Fruit fly (Drosophila melanogaster) whole organism, embryonic: ENCODE results near the gene CG14903.
A peak's percentile ranks its signal among the peaks of the same experiment; 100 is the strongest.

Experiments used
- Asciz ChIP-seq: fragments of 200-800 bp; sonication (Bioruptor generic); optimal IDR thresholded peaks from 2 replicates; lab custom pipeline; 2017; ENCODE audit warnings: missing biosample characterization, mild to moderate bottlenecking, missing genetic modification characterization, missing genetic modification reagents
- Awh ChIP-seq: fragments of 200-800 bp; sonication (Bioruptor generic); IDR thresholded peaks from 2 replicates; pipeline ENCODE4, ENCODE4 v1.3.6; 2022; ENCODE audit warnings: missing biosample characterization, missing genetic modification characterization
- CG10147 ChIP-seq: fragments of 200-800 bp; sonication (Bioruptor generic); optimal IDR thresholded peaks from 2 replicates; lab custom pipeline; 2019; ENCODE audit warnings: missing biosample characterization, mild to moderate bottlenecking, missing genetic modification characterization, moderate library complexity
- CG1233 ChIP-seq: fragments of 200-800 bp; sonication (Bioruptor generic); optimal IDR thresholded peaks from 4 replicates; lab custom pipeline; 2018; ENCODE audit warnings: missing biosample characterization, mild to moderate bottlenecking, missing genetic modification characterization
- CG14667 ChIP-seq: fragments of 200-800 bp; sonication (Bioruptor generic); IDR thresholded peaks from 2 replicates; pipeline ENCODE4 v1.3.6; 2022; ENCODE audit warnings: missing biosample characterization, missing genetic modification characterization
- CG14965 ChIP-seq: fragments of 200-800 bp; sonication (Bioruptor generic); optimal IDR thresholded peaks from 2 replicates; lab custom pipeline; 2016; ENCODE audit warnings: missing biosample characterization, missing genetic modification characterization, borderline replicate concordance
- CG16863 ChIP-seq: fragments of 200-800 bp; sonication (Bioruptor generic); optimal IDR thresholded peaks from 3 replicates; lab custom pipeline; 2016; ENCODE audit warnings: missing biosample characterization, missing genetic modification characterization
- CG17359 ChIP-seq: fragments of 200-800 bp; sonication (Bioruptor generic); optimal IDR thresholded peaks from 3 replicates; lab custom pipeline; 2018; ENCODE audit warnings: missing biosample characterization, mild to moderate bottlenecking, missing genetic modification characterization, moderate library complexity
- CG18011 ChIP-seq: fragments of 200-800 bp; sonication (Bioruptor generic); optimal IDR thresholded peaks from 2 replicates; lab custom pipeline; 2017; ENCODE audit warnings: missing biosample characterization, missing genetic modification characterization, mild to moderate bottlenecking, moderate library complexity, missing genotype
- CG2202 ChIP-seq: fragments of 200-800 bp; sonication (Bioruptor generic); optimal IDR thresholded peaks from 2 replicates; lab custom pipeline; 2018; ENCODE audit warnings: missing biosample characterization, mild to moderate bottlenecking, missing genetic modification characterization
- CG30431 ChIP-seq: fragments of 200-800 bp; sonication (Bioruptor generic); optimal IDR thresholded peaks from 2 replicates; lab custom pipeline; 2017; ENCODE audit warnings: missing biosample characterization, missing genetic modification characterization
- CG3407 ChIP-seq: fragments of 200-800 bp; sonication (Bioruptor generic); optimal IDR thresholded peaks from 2 replicates; lab custom pipeline; 2018; ENCODE audit warnings: missing biosample characterization, mild to moderate bottlenecking, missing genetic modification characterization
- CG3995 ChIP-seq: fragments of 200-800 bp; sonication (Bioruptor generic); optimal IDR thresholded peaks from 3 replicates; lab custom pipeline; 2016; ENCODE audit warnings: missing biosample characterization, missing genetic modification characterization
- CG7357 ChIP-seq: fragments of 200-800 bp; sonication (Bioruptor generic); IDR thresholded peaks from 3 replicates; pipeline ENCODE4 v1.3.6; 2022; ENCODE audit warnings: missing biosample characterization, missing genetic modification characterization
- CG8765 ChIP-seq: fragments of 200-800 bp; sonication (Bioruptor generic); IDR thresholded peaks from 2 replicates; pipeline ENCODE4 v1.3.6; 2022; ENCODE audit warnings: missing biosample characterization, missing genetic modification characterization
- CHES-1-like ChIP-seq: fragments of 200-800 bp; sonication (Bioruptor generic); optimal IDR thresholded peaks from 2 replicates; lab custom pipeline; 2016; ENCODE audit warnings: missing biosample characterization, missing genetic modification characterization
- CTCF ChIP-seq: fragments of 200-800 bp; sonication (Bioruptor generic); optimal IDR thresholded peaks from 2 replicates; lab custom pipeline; 2017; ENCODE audit warnings: missing biosample characterization, mild to moderate bottlenecking, missing genetic modification characterization, moderate library complexity
- CrebB ChIP-seq: fragments of 200-800 bp; sonication (Bioruptor generic); optimal IDR thresholded peaks from 3 replicates; lab custom pipeline; 2018; ENCODE audit warnings: missing biosample characterization, mild to moderate bottlenecking, missing genetic modification characterization
- Drgx ChIP-seq: fragments of 200-800 bp; sonication (Bioruptor generic); IDR thresholded peaks from 2 replicates; pipeline ENCODE4 v1.3.6; 2022; ENCODE audit warnings: missing biosample characterization, missing genetic modification characterization
- ERR ChIP-seq: fragments of 200-800 bp; sonication (Bioruptor generic); optimal IDR thresholded peaks from 2 replicates; lab custom pipeline; 2016; ENCODE audit warnings: missing biosample characterization, missing genetic modification characterization
- H15 ChIP-seq: fragments of 200-800 bp; sonication (Bioruptor generic); IDR thresholded peaks from 3 replicates; pipeline ENCODE4 v1.3.6; 2022; ENCODE audit warnings: missing biosample characterization, missing genetic modification characterization
- HLH54F ChIP-seq: fragments of 200-800 bp; sonication (Bioruptor generic); optimal IDR thresholded peaks from 3 replicates; lab custom pipeline; 2016; ENCODE audit warnings: missing biosample characterization, missing genetic modification characterization
- Meics ChIP-seq: fragments of 200-800 bp; sonication (Bioruptor generic); optimal IDR thresholded peaks from 2 replicates; lab custom pipeline; 2017; ENCODE audit warnings: missing biosample characterization, mild to moderate bottlenecking, missing genetic modification characterization
- Mes4 ChIP-seq: fragments of 200-800 bp; sonication (Bioruptor generic); optimal IDR thresholded peaks from 2 replicates; lab custom pipeline; 2016; ENCODE audit warnings: missing biosample characterization, missing genetic modification characterization
- NC2β ChIP-seq: fragments of 200-800 bp; sonication (Bioruptor generic); optimal IDR thresholded peaks from 2 replicates; lab custom pipeline; 2016; ENCODE audit warnings: missing biosample characterization, missing genetic modification characterization
- Neu2 ChIP-seq: fragments of 200-800 bp; sonication (Bioruptor generic); optimal IDR thresholded peaks from 3 replicates; lab custom pipeline; 2016; ENCODE audit warnings: missing biosample characterization, missing genetic modification characterization, borderline replicate concordance
- Nf-YC ChIP-seq: fragments of 200-800 bp; optimal IDR thresholded peaks from 3 replicates; lab custom pipeline; 2019; ENCODE audit warnings: missing biosample characterization, mild to moderate bottlenecking, missing genetic modification characterization, moderate library complexity
- Sox100B ChIP-seq: fragments of 200-800 bp; sonication (Bioruptor generic); optimal IDR thresholded peaks from 3 replicates; lab custom pipeline; 2018; ENCODE audit warnings: missing biosample characterization, mild to moderate bottlenecking, missing genetic modification characterization
- Sox102F ChIP-seq: fragments of 200-800 bp; sonication (Bioruptor generic); optimal IDR thresholded peaks from 2 replicates; lab custom pipeline; 2018; ENCODE audit warnings: missing biosample characterization, mild to moderate bottlenecking, missing genetic modification characterization, moderate library complexity
- Stat92E ChIP-seq, 3 experiments: fragments of >200 bp in 2 of 3; fragments of 200-800 bp in 1 of 3; sonication (Bioruptor generic) in 1 of 3; optimal IDR thresholded peaks; 2 replicates each; lab custom pipeline; 2017 to 2019; ENCODE audit warnings: missing biosample characterization in 3 of 3, missing genetic modification characterization in 3 of 3, mild to moderate bottlenecking in 1 of 3, moderate library complexity in 1 of 3
- btn ChIP-seq: fragments of 200-800 bp; sonication (Bioruptor generic); optimal IDR thresholded peaks from 2 replicates; lab custom pipeline; 2016; ENCODE audit warnings: missing biosample characterization, missing genetic modification characterization
- cato ChIP-seq: fragments of 200-800 bp; sonication (Bioruptor generic); optimal IDR thresholded peaks from 2 replicates; lab custom pipeline; 2016; ENCODE audit warnings: missing biosample characterization, missing genetic modification characterization, borderline replicate concordance
- cg ChIP-seq: fragments of 200-800 bp; sonication (Bioruptor generic); optimal IDR thresholded peaks from 3 replicates; lab custom pipeline; 2019; ENCODE audit warnings: missing biosample characterization, mild to moderate bottlenecking, missing genetic modification characterization, moderate library complexity
- chif ChIP-seq, 2 experiments: fragments of 200-800 bp; sonication (Bioruptor generic); optimal IDR thresholded peaks; 3 replicates each; lab custom pipeline; 2016; ENCODE audit warnings: missing biosample characterization in 2 of 2, missing genetic modification characterization in 2 of 2
- chinmo ChIP-seq: fragments of 200-800 bp; sonication (Bioruptor generic); IDR thresholded peaks from 4 replicates; pipeline ENCODE4 v1.3.6; 2022; ENCODE audit warnings: missing biosample characterization, missing genetic modification characterization; ENCODE audit not compliant: partially characterized antibody
- disco-r ChIP-seq: fragments of 200-800 bp; sonication (Bioruptor generic); optimal IDR thresholded peaks from 2 replicates; lab custom pipeline; 2016; ENCODE audit warnings: missing biosample characterization, missing genetic modification characterization
- exex ChIP-seq: fragments of 200-800 bp; sonication (Bioruptor generic); optimal IDR thresholded peaks from 4 replicates; lab custom pipeline; 2018; ENCODE audit warnings: missing biosample characterization, mild to moderate bottlenecking, missing genetic modification characterization, moderate library complexity
- hb ChIP-seq: fragments of 200-800 bp; sonication (Bioruptor generic); IDR thresholded peaks from 3 replicates; pipeline ENCODE4 v1.3.6; 2022; ENCODE audit warnings: missing biosample characterization, missing genetic modification characterization; ENCODE audit not compliant: partially characterized antibody
- lab ChIP-seq: fragments of 200-800 bp; sonication (Bioruptor generic); optimal IDR thresholded peaks from 3 replicates; lab custom pipeline; 2017; ENCODE audit warnings: missing biosample characterization, missing genetic modification characterization, mild to moderate bottlenecking, moderate library complexity, missing genetic modification reagents
- nau ChIP-seq: fragments of 200-800 bp; sonication (Bioruptor generic); optimal IDR thresholded peaks from 3 replicates; lab custom pipeline; 2017; ENCODE audit warnings: missing biosample characterization, mild to moderate bottlenecking, missing genetic modification characterization, missing genetic modification reagents
- nerfin-1 ChIP-seq: fragments of 200-800 bp; sonication (Bioruptor generic); optimal IDR thresholded peaks from 3 replicates; lab custom pipeline; 2019; ENCODE audit warnings: missing biosample characterization, mild to moderate bottlenecking, missing genetic modification characterization, moderate library complexity
- pb ChIP-seq: fragments of 200-800 bp; sonication (Bioruptor generic); optimal IDR thresholded peaks from 3 replicates; lab custom pipeline; 2016; ENCODE audit warnings: missing biosample characterization, missing genetic modification characterization
- pzg ChIP-seq: fragments of 200-800 bp; sonication (Bioruptor generic); optimal IDR thresholded peaks from 3 replicates; lab custom pipeline; 2018; ENCODE audit warnings: missing biosample characterization, mild to moderate bottlenecking, missing genetic modification characterization, moderate library complexity
- slp2 ChIP-seq: fragments of 200-800 bp; sonication (Bioruptor generic); optimal IDR thresholded peaks from 2 replicates; lab custom pipeline; 2016; ENCODE audit warnings: missing biosample characterization, missing genetic modification characterization
- stc ChIP-seq: fragments of 200-800 bp; sonication (Bioruptor generic); IDR thresholded peaks from 2 replicates; pipeline ENCODE4 v1.3.6; 2022; ENCODE audit warnings: missing biosample characterization, missing genetic modification characterization
- toy ChIP-seq: fragments of 200-800 bp; sonication (Bioruptor generic); IDR thresholded peaks from 2 replicates; pipeline ENCODE4 v1.3.6; 2022; ENCODE audit warnings: missing biosample characterization, missing genetic modification characterization
- unpg ChIP-seq: fragments of 200-800 bp; sonication (Bioruptor generic); optimal IDR thresholded peaks from 3 replicates; lab custom pipeline; 2018; ENCODE audit warnings: missing biosample characterization, mild to moderate bottlenecking, missing genetic modification characterization, moderate library complexity
- usp ChIP-seq: fragments of >200 bp; optimal IDR thresholded peaks from 2 replicates; lab custom pipeline; 2017; ENCODE audit warnings: missing biosample characterization, missing genetic modification characterization
- zen ChIP-seq: fragments of 200-800 bp; sonication (Bioruptor generic); optimal IDR thresholded peaks from 3 replicates; lab custom pipeline; 2018; ENCODE audit warnings: missing biosample characterization, mild to moderate bottlenecking, missing genetic modification characterization, moderate library complexity
- zfh2 ChIP-seq: fragments of 200-800 bp; sonication (Bioruptor generic); optimal IDR thresholded peaks from 2 replicates; lab custom pipeline; 2016; ENCODE audit warnings: missing biosample characterization, missing genetic modification characterization

Gene CG14903

DNA sequence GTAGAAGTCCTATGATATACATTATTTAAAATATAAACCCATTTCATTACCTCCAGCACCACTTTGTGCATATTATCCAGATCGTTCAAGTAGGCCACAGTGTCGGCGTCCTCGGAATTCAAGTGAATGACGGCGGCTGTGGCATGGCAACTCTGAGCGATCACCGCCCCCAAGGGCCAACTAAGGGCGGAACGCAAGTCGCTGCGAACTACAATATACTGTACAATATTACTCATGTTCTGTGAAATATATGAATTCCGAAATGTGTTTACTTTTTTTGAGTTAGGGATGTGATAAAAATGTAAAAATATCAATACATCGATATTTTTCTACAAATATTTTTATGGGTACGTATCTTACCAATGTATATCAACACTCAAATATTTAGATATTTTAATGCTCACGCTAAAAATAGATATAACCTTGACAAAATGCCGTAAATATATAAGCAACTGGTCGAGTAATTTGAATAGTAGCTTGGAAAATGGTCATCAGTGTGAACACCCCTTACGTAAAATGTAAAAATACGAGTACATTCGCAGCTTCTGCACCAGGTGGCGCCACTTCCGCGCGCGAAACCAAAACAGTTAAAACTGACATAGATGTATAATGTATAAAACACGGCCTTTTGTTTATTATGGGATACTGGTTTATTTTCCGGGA, at the start of gene CG14903 (continued):
- TF ChIP-seq CG17359 (tag; lab: Kevin White, UChicago) = no peak
- TF ChIP-seq unpg = no peak
- TF ChIP-seq disco-r (GFP tag; lab: Kevin White, UChicago) = no peak
- no peak for TF ChIP-seq CG30431
- no peak for TF ChIP-seq Drgx (GFP tag; lab: Robert Waterston, UW)
- peak; percentile 20 for TF ChIP-seq HLH54F (GFP tag; lab: Kevin White, UChicago)
- no peak for TF ChIP-seq usp (GFP tag; lab: Kevin White, UChicago)
- no peak for TF ChIP-seq ERR
- TF ChIP-seq nerfin-1 (tag; lab: Kevin White, UChicago) = no peak
- no peak for TF ChIP-seq CG16863 (GFP tag; lab: Kevin White, UChicago)
- TF ChIP-seq CG8765 (GFP tag; lab: Robert Waterston, UW) = no peak; the same call in 1 of the 2 replicates
- no peak for TF ChIP-seq CG2202 (tag; lab: Kevin White, UChicago)
- TF ChIP-seq cato (GFP tag; lab: Kevin White, UChicago) = no peak
- no peak for TF ChIP-seq Meics
- TF ChIP-seq slp2 (GFP tag; lab: Kevin White, UChicago) = no peak
- no peak for TF ChIP-seq cg
- peak; percentile 98 for TF ChIP-seq CG3995 (GFP tag; lab: Kevin White, UChicago)
- no peak for TF ChIP-seq CG7357 (GFP tag; lab: Robert Waterston, UW)
- no peak for TF ChIP-seq CrebB (tag; lab: Kevin White, UChicago)
- no peak for TF ChIP-seq stc (GFP tag; lab: Robert Waterston, UW)
- TF ChIP-seq hb (GFP tag; lab: Robert Waterston, UW) = no peak
- no peak for TF ChIP-seq lab (GFP tag; lab: Kevin White, UChicago)
- no peak for TF ChIP-seq CG14667 (GFP tag; lab: Robert Waterston, UW)
- peak; percentile 21 for TF ChIP-seq zfh2
- no peak for TF ChIP-seq Awh (GFP tag; lab: Robert Waterston, UW)
- peak; percentile 11 for TF ChIP-seq CG10147
- TF ChIP-seq Sox100B (GFP tag; lab: Kevin White, UChicago) = no peak
- peak; percentile 82 for TF ChIP-seq zen (tag; lab: Kevin White, UChicago)
- TF ChIP-seq nau (GFP tag; lab: Kevin White, UChicago) = no peak
- no peak for TF ChIP-seq CG14965 (GFP tag; lab: Kevin White, UChicago)
- no peak for TF ChIP-seq Mes4 (GFP tag; lab: Kevin White, UChicago)
- TF ChIP-seq Sox102F (GFP tag; lab: Kevin White, UChicago) = peak; percentile 3
- TF ChIP-seq exex (tag; lab: Kevin White, UChicago) = no peak
- TF ChIP-seq CG18011 = no peak
- no peak for TF ChIP-seq H15 (GFP tag; lab: Robert Waterston, UW)
- no peak for TF ChIP-seq Asciz (GFP tag; lab: Kevin White, UChicago)
- peak; percentile 0 for TF ChIP-seq NC2β (GFP tag; lab: Kevin White, UChicago)
- peak; percentile 40 for TF ChIP-seq CHES-1-like (GFP tag; lab: Kevin White, UChicago)
- no peak for TF ChIP-seq Nf-YC (tag; lab: Kevin White, UChicago)
- TF ChIP-seq toy (GFP tag; lab: Robert Waterston, UW) = no peak
- TF ChIP-seq Neu2 (GFP tag; lab: Kevin White, UChicago) = no peak
- TF ChIP-seq CTCF (GFP tag; lab: Kevin White, UChicago) = peak; percentile 97
- TF ChIP-seq pzg (GFP tag; lab: Kevin White, UChicago) = peak; percentile 60
- no peak for TF ChIP-seq btn
- peak in 1 of 2 experiments; percentile 51 for TF ChIP-seq chif (GFP tag; optimal IDR thresholded peaks at IDR 0.05; lab: Kevin White, UChicago)
- TF ChIP-seq Stat92E (GFP tag; optimal IDR thresholded peaks at IDR 0.05; lab: Kevin White, UChicago) = no peak
- no peak for TF ChIP-seq pb (GFP tag; lab: Kevin White, UChicago)
- 0 out of 4 replicates have a peak, but pooled peaks have one; percentile 16 for TF ChIP-seq chinmo (GFP tag; lab: Robert Waterston, UW)
- no peak for TF ChIP-seq CG3407
- TF ChIP-seq CG1233 (GFP tag; lab: Kevin White, UChicago) = no peak
